Fruit fly (Drosophila melanogaster): ENCODE data around the gene CG45101.

The CG45101 gene

dm6 chr3L:11064689-11065088, at the start of gene CG45101, which contains the start of the genes CG32075 and SuUR:
CG45101 (plus strand) TSS chr3L:11064991.
CG32075 (minus strand) TSS chr3L:11064941.
SuUR (plus strand) TSS chr3L:11064991.
- TF ChIP-seq CG17801 (GFP tag; optimal IDR thresholded peaks at IDR 0.05; ENCODE audit: partially characterized antibody): peak; percentile 60

DNA sequence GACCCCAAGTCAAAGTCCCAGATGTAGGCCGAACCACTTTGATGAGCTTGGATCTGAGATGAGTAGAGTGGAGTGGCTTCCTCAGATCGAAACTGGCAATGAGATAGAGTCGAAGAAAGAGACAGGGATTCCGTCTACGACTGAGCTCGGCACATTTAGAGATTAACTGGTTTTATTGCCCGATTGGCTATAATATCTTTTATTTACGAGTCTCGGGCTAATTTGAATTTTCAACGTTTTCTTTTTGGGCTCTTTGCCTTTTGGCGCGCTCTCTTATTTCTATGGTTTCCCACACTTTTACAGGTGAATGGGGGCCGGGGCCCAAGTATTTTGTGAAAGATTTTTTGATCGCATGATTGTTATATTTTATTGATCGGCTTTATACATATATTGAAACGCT, 49.6 kb upstream of the CG45101 start:
- no peak for TF ChIP-seq CG17801 (GFP tag; optimal IDR thresholded peaks at IDR 0.05; ENCODE audit: partially characterized antibody)

dm6 chr3L:11020058-11020457, 44.7 kb upstream of the CG45101 start:
- no peak for TF ChIP-seq CG17801 (GFP tag; optimal IDR thresholded peaks at IDR 0.05; ENCODE audit: partially characterized antibody)

- TF ChIP-seq CG17801 (GFP tag; optimal IDR thresholded peaks at IDR 0.05; ENCODE audit: partially characterized antibody): no peak
These were observed 42.8 kb upstream of the CG45101 start for dm6 chr3L:11021958-11022357.

dm6 chr3L:11023235-11023634, 41.6 kb upstream of the CG45101 start, which contains the start of gene Fad2:
Fad2 (plus strand) TSS chr3L:11023535.
- no peak for TF ChIP-seq CG17801 (GFP tag; optimal IDR thresholded peaks at IDR 0.05; ENCODE audit: partially characterized antibody)

- TF ChIP-seq CG17801 (GFP tag; optimal IDR thresholded peaks at IDR 0.05; ENCODE audit: partially characterized antibody): no peak
These were observed 39.5 kb upstream of the CG45101 start, which contains the start of gene CG32079 for dm6 chr3L:11025261-11025660. CG32079 (plus strand) TSS chr3L:11025561.

- no peak for TF ChIP-seq CG17801 (GFP tag; optimal IDR thresholded peaks at IDR 0.05; ENCODE audit: partially characterized antibody)
These were observed 37.5 kb upstream of the CG45101 start, which contains the start of gene CG32081 for dm6 chr3L:11027279-11027678. CG32081 (plus strand) TSS chr3L:11027579.

DNA sequence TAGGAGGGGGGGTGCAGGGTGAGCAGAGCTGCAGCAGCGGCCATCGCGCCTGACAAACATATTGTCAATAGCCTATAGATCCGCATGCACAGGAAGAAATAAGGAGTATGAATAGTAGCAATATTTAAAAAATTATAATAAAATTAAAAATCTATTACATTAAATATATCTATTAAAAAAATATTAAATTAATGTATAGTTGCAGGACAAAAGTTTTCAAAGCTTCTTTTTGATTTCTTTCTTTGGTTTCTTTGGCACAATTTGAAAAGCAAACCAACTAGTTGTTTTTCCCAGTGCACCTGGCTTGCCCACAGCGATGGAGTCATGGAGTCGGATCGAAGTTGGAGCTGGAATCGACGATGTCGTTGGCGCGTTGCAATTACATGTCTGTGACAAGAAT, 33.0 kb upstream of the CG45101 start:
- no peak for TF ChIP-seq CG17801 (GFP tag; optimal IDR thresholded peaks at IDR 0.05; ENCODE audit: partially characterized antibody)

dm6 chr3L:11033327-11033975, 31.3 kb upstream of the CG45101 start:
- TF ChIP-seq CG17801 (GFP tag; optimal IDR thresholded peaks at IDR 0.05; ENCODE audit: partially characterized antibody): no peak

DNA sequence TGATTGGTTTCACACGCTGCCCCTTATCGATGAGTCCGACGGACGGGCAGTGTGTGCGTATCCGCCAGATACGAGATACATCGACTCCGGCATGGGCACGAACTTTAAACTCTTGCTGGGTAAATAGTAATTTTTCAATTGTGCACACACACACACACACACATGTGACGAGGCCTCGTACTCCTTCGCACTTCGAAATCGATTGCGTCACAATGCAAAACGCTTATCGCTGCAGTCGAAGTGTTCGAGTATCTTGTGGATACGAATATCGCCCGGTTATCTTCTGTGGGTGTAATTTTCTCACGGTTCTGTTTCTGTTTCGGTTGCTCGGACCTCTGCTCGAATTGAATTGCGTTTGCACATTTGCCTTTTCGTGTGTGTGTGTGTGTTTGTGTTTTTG, 29.8 kb upstream of the CG45101 start:
- TF ChIP-seq CG17801 (GFP tag; optimal IDR thresholded peaks at IDR 0.05; ENCODE audit: partially characterized antibody): no peak

DNA sequence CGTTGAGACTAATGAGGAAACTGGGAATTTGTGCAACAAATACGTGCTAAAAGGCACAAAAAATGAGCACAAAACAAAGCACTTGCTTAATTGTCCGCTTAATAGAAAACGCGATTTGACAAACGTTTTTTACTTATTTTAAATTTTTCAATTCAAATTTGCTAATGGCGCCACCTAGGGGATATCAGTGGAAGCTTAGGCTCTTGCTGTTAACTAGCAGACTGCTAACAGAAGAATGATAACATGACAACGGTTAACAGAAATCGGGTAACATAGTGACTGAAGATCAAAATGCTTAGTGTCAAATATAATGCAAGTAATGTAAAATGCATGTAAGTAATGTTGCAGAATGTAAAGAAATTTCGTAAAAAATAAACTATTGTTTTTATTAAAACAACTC, 23.6 kb upstream of the CG45101 start:
- no peak for TF ChIP-seq CG17801 (GFP tag; optimal IDR thresholded peaks at IDR 0.05; ENCODE audit: partially characterized antibody)

- TF ChIP-seq CG17801 (GFP tag; optimal IDR thresholded peaks at IDR 0.05; ENCODE audit: partially characterized antibody): peak; percentile 31
These were observed 21.1 kb upstream of the CG45101 start for dm6 chr3L:11043650-11044049.

dm6 chr3L:11045009-11045408, 19.8 kb upstream of the CG45101 start:
- TF ChIP-seq CG17801 (GFP tag; optimal IDR thresholded peaks at IDR 0.05; ENCODE audit: partially characterized antibody): no peak

DNA sequence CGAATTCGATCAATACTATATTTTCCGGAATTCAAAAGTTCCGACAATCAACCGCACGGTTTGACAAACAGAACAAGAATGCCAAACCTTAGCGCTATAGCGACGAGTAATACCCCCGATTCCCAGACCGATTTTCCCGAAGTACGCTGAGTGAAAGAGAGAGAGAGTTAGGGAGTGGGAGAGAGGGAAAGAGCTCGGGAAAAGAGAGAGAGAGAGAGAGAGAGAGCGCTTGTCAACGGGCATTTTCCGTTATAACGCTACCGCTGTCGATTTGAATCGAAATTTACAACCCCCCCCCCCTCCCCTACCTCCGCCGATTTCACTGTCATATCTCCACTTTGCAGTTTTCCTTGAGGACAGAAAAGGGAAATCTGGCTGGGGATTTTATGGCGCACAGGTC, 18.2 kb upstream of the CG45101 start:
- peak; percentile 59 for TF ChIP-seq CG17801 (GFP tag; optimal IDR thresholded peaks at IDR 0.05; ENCODE audit: partially characterized antibody)

DNA sequence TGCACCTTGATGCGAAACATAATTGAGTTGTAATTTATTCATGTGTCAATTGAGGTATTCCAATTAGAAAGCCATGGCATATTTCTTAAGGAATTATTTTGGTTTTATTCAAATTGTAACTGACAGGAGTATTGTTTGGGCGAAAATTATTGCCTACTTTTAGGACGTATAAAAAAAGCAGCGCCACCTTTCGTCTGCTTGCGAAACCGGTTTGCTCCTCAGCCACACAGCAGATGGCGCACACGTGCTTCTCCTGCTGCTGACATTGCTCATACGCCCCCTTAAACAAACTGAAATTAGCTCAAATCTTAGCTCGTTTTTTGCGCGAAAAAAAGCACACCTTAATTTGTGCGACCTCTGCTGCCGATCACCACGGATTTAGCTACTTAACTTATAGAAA, 16.9 kb upstream of the CG45101 start:
- peak; percentile 32 for TF ChIP-seq CG17801 (GFP tag; optimal IDR thresholded peaks at IDR 0.05; ENCODE audit: partially characterized antibody)

DNA sequence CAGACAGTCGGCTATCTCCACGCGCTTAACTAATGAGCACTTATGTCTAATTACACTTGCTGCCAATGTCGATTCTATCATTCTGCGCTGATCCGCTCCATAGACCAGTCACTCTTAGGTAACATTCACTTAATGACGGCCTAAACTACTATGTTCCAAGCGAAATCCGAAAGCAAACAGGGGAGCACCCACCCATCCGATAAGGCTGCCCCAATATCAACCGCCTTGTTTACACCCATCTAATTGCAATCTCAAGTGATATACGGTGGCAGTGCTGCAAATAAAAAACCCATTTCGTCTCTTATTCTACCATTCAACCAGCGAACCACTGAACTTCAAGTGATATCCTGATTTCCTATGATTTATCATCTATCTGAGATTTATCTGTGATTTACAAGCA, 15.4 kb upstream of the CG45101 start:
- peak; percentile 25 for TF ChIP-seq CG17801 (GFP tag; optimal IDR thresholded peaks at IDR 0.05; ENCODE audit: partially characterized antibody)

dm6 chr3L:11051271-11051670, 13.5 kb upstream of the CG45101 start, which contains the start of gene CG43693:
CG43693 (minus strand) TSS chr3L:11051371.
- no peak for TF ChIP-seq CG17801 (GFP tag; optimal IDR thresholded peaks at IDR 0.05; ENCODE audit: partially characterized antibody)
